Fruit fly (Drosophila melanogaster) whole organism, embryonic: ENCODE results near the gene CG7011.

ENCODE experiments used
- Blimp-1 ChIP-seq: fragments of 200-800 bp; sonication (Bioruptor generic); optimal IDR thresholded peaks from 3 replicates; lab custom pipeline; 2018; ENCODE audit warnings: missing biosample characterization, missing genetic modification characterization, mild to moderate bottlenecking, moderate library complexity, missing genetic modification reagents
- CG10209 ChIP-seq: fragments of 200-800 bp; sonication (Bioruptor generic); optimal IDR thresholded peaks from 3 replicates; lab custom pipeline; 2017; ENCODE audit warnings: missing biosample characterization, mild to moderate bottlenecking, missing genetic modification characterization, missing genetic modification reagents
- CG10267 ChIP-seq: fragments of 200-800 bp; sonication (Bioruptor generic); optimal IDR thresholded peaks from 2 replicates; lab custom pipeline; 2018; ENCODE audit warnings: missing biosample characterization, mild to moderate bottlenecking, missing genetic modification characterization, moderate library complexity
- CG10979 ChIP-seq: fragments of 200-800 bp; sonication (Bioruptor generic); optimal IDR thresholded peaks from 2 replicates; lab custom pipeline; 2018; ENCODE audit warnings: missing biosample characterization, mild to moderate bottlenecking, missing genetic modification characterization, moderate library complexity
- CG12391 ChIP-seq: fragments of 200-800 bp; sonication (Bioruptor generic); optimal IDR thresholded peaks from 3 replicates; lab custom pipeline; 2018; ENCODE audit warnings: missing biosample characterization, mild to moderate bottlenecking, missing genetic modification characterization, moderate library complexity
- CG14710 ChIP-seq: fragments of 200-800 bp; sonication (Bioruptor generic); optimal IDR thresholded peaks from 3 replicates; lab custom pipeline; 2019; ENCODE audit warnings: missing biosample characterization, mild to moderate bottlenecking, missing genetic modification characterization, moderate library complexity
- CG1529 ChIP-seq: fragments of 200-800 bp; sonication (Bioruptor generic); optimal IDR thresholded peaks from 3 replicates; lab custom pipeline; 2018; ENCODE audit warnings: missing biosample characterization, missing genetic modification characterization
- CG16815 ChIP-seq: fragments of 200-800 bp; sonication (Bioruptor generic); optimal IDR thresholded peaks from 3 replicates; lab custom pipeline; 2017; ENCODE audit warnings: missing biosample characterization, mild to moderate bottlenecking, missing genetic modification characterization
- CG16863 ChIP-seq: fragments of 200-800 bp; sonication (Bioruptor generic); optimal IDR thresholded peaks from 3 replicates; lab custom pipeline; 2016; ENCODE audit warnings: missing biosample characterization, missing genetic modification characterization
- CG17361 ChIP-seq: fragments of 200-800 bp; sonication (Bioruptor generic); IDR thresholded peaks from 3 replicates; pipeline ENCODE4 v1.3.6; 2022; ENCODE audit warnings: missing biosample characterization, missing genetic modification characterization
- CG17829 ChIP-seq: fragments of 200-800 bp; optimal IDR thresholded peaks from 2 replicates; lab custom pipeline; 2019; ENCODE audit warnings: missing biosample characterization, mild to moderate bottlenecking, missing genetic modification characterization, moderate library complexity
- CG18262 ChIP-seq: fragments of 200-800 bp; optimal IDR thresholded peaks from 3 replicates; lab custom pipeline; 2019; ENCODE audit warnings: missing biosample characterization, mild to moderate bottlenecking, missing genetic modification characterization, moderate library complexity
- CG2712 ChIP-seq: fragments of 200-800 bp; optimal IDR thresholded peaks from 3 replicates; lab custom pipeline; 2019; ENCODE audit warnings: missing biosample characterization, mild to moderate bottlenecking, missing genetic modification characterization, moderate library complexity
- CG30403 ChIP-seq: fragments of 200-800 bp; sonication (Bioruptor generic); optimal IDR thresholded peaks from 3 replicates; lab custom pipeline; 2016; ENCODE audit warnings: missing biosample characterization, missing genetic modification characterization
- CG30431 ChIP-seq: fragments of 200-800 bp; sonication (Bioruptor generic); optimal IDR thresholded peaks from 2 replicates; lab custom pipeline; 2017; ENCODE audit warnings: missing biosample characterization, missing genetic modification characterization
- CG33557 ChIP-seq: fragments of 200-800 bp; sonication (Bioruptor generic); optimal IDR thresholded peaks from 2 replicates; lab custom pipeline; 2019; ENCODE audit warnings: missing biosample characterization, mild to moderate bottlenecking, missing genetic modification characterization, moderate library complexity
- CG3847 ChIP-seq: fragments of 200-800 bp; sonication (Bioruptor generic); IDR thresholded peaks from 2 replicates; pipeline ENCODE4 v1.3.6; 2022; ENCODE audit warnings: missing biosample characterization, missing genetic modification characterization
- CG4424 ChIP-seq: fragments of 200-800 bp; sonication (Bioruptor generic); optimal IDR thresholded peaks from 3 replicates; lab custom pipeline; 2016; ENCODE audit warnings: missing biosample characterization, missing genetic modification characterization
- CG6689 ChIP-seq: fragments of 200-800 bp; sonication (Bioruptor generic); IDR thresholded peaks from 2 replicates; pipeline ENCODE4 v1.3.6; 2022; ENCODE audit warnings: missing biosample characterization, missing genetic modification characterization
- CG7556 ChIP-seq: fragments of 200-800 bp; sonication (Bioruptor generic); optimal IDR thresholded peaks from 2 replicates; lab custom pipeline; 2017; ENCODE audit warnings: missing biosample characterization, mild to moderate bottlenecking, missing genetic modification characterization
- CG7839 ChIP-seq: fragments of 200-800 bp; sonication (Bioruptor generic); optimal IDR thresholded peaks from 3 replicates; lab custom pipeline; 2018; ENCODE audit warnings: missing biosample characterization, mild to moderate bottlenecking, missing genetic modification characterization, moderate library complexity
- CG9727 ChIP-seq: fragments of 200-800 bp; sonication (Bioruptor generic); optimal IDR thresholded peaks from 3 replicates; lab custom pipeline; 2017; ENCODE audit warnings: missing biosample characterization, mild to moderate bottlenecking, missing genetic modification characterization
- Chrac-16 ChIP-seq: fragments of 200-800 bp; sonication (Bioruptor generic); optimal IDR thresholded peaks from 3 replicates; lab custom pipeline; 2016; ENCODE audit warnings: missing biosample characterization, missing genetic modification characterization
- CoRest ChIP-seq: fragments of 200-800 bp; sonication (Bioruptor generic); optimal IDR thresholded peaks from 3 replicates; lab custom pipeline; 2018; ENCODE audit warnings: missing biosample characterization, mild to moderate bottlenecking, missing genetic modification characterization, moderate library complexity
- Rfx ChIP-seq: fragments of 200-800 bp; sonication (Bioruptor generic); IDR thresholded peaks from 2 replicates; pipeline ENCODE4 v1.3.6; 2022; ENCODE audit warnings: missing biosample characterization, missing genetic modification characterization
- Sox100B ChIP-seq: fragments of 200-800 bp; sonication (Bioruptor generic); optimal IDR thresholded peaks from 3 replicates; lab custom pipeline; 2018; ENCODE audit warnings: missing biosample characterization, mild to moderate bottlenecking, missing genetic modification characterization
- Sox102F ChIP-seq: fragments of 200-800 bp; sonication (Bioruptor generic); optimal IDR thresholded peaks from 2 replicates; lab custom pipeline; 2018; ENCODE audit warnings: missing biosample characterization, mild to moderate bottlenecking, missing genetic modification characterization, moderate library complexity
- Sry-β ChIP-seq: fragments of 200-800 bp; sonication (Bioruptor generic); optimal IDR thresholded peaks from 2 replicates; lab custom pipeline; 2018; ENCODE audit warnings: missing biosample characterization, mild to moderate bottlenecking, missing genetic modification characterization, moderate library complexity
- Ssrp ChIP-seq: fragments of 200-800 bp; sonication (Bioruptor generic); optimal IDR thresholded peaks from 2 replicates; lab custom pipeline; 2018; ENCODE audit warnings: missing biosample characterization, mild to moderate bottlenecking, missing genetic modification characterization, moderate library complexity
- abd-A ChIP-seq: fragments of 200-800 bp; sonication (Bioruptor generic); optimal IDR thresholded peaks from 3 replicates; lab custom pipeline; 2019; ENCODE audit warnings: missing biosample characterization, mild to moderate bottlenecking, missing genetic modification characterization, moderate library complexity
- ap ChIP-seq: fragments of 200-800 bp; sonication (Bioruptor generic); IDR thresholded peaks from 2 replicates; pipeline ENCODE4 v1.3.6; 2022; ENCODE audit warnings: missing biosample characterization, missing genetic modification characterization
- az2 ChIP-seq: fragments of 200-800 bp; sonication (Bioruptor generic); optimal IDR thresholded peaks from 3 replicates; lab custom pipeline; 2016; ENCODE audit warnings: missing biosample characterization, missing genetic modification characterization
- chn ChIP-seq: fragments of 200-800 bp; sonication (Bioruptor generic); optimal IDR thresholded peaks from 2 replicates; lab custom pipeline; 2016; ENCODE audit warnings: missing biosample characterization, missing genetic modification characterization
- ci ChIP-seq: fragments of 200-800 bp; sonication (Bioruptor generic); IDR thresholded peaks from 3 replicates; pipeline ENCODE4 v1.3.6; 2022; ENCODE audit warnings: missing biosample characterization, missing genetic modification characterization
- corto ChIP-seq: fragments of 200-800 bp; sonication (Bioruptor generic); optimal IDR thresholded peaks from 2 replicates; lab custom pipeline; 2016; ENCODE audit warnings: missing biosample characterization, mild to moderate bottlenecking, missing genetic modification characterization, moderate library complexity
- crol ChIP-seq: fragments of 200-800 bp; sonication (Bioruptor generic); IDR thresholded peaks from 2 replicates; pipeline ENCODE4 v1.3.6; 2022; ENCODE audit warnings: missing biosample characterization, missing genetic modification characterization
- crp ChIP-seq, 2 experiments: fragments of 200-800 bp; sonication (Bioruptor generic); optimal IDR thresholded peaks; 2 replicates in 1 of 2; 3 replicates in 1 of 2; lab custom pipeline; 2017; ENCODE audit warnings: missing biosample characterization in 2 of 2, missing genetic modification characterization in 2 of 2, mild to moderate bottlenecking in 1 of 2, moderate library complexity in 1 of 2
- dmrt11E ChIP-seq: fragments of 200-800 bp; sonication (Bioruptor generic); optimal IDR thresholded peaks from 3 replicates; lab custom pipeline; 2018; ENCODE audit warnings: missing biosample characterization, mild to moderate bottlenecking, missing genetic modification characterization, moderate library complexity
- fd64A ChIP-seq: fragments of 200-800 bp; sonication (Bioruptor generic); optimal IDR thresholded peaks from 3 replicates; lab custom pipeline; 2018; ENCODE audit warnings: missing biosample characterization, mild to moderate bottlenecking, missing genetic modification characterization
- gem ChIP-seq: fragments of 200-800 bp; sonication (Bioruptor generic); optimal IDR thresholded peaks from 2 replicates; lab custom pipeline; 2019; ENCODE audit warnings: missing biosample characterization, mild to moderate bottlenecking, missing genetic modification characterization, moderate library complexity
- lola ChIP-seq, 3 experiments: fragments of >200 bp in 2 of 3; fragments of 200-800 bp in 1 of 3; sonication (Bioruptor generic) in 1 of 3; optimal IDR thresholded peaks; 2 replicates each; lab custom pipeline; 2017 to 2019; ENCODE audit warnings: missing biosample characterization in 3 of 3, missing genetic modification characterization in 3 of 3, mild to moderate bottlenecking in 1 of 3, moderate library complexity in 1 of 3
- maf-S ChIP-seq: fragments of 200-800 bp; sonication (Bioruptor generic); optimal IDR thresholded peaks from 2 replicates; lab custom pipeline; 2016; ENCODE audit warnings: missing biosample characterization, missing genetic modification characterization
- nmo ChIP-seq: fragments of 200-800 bp; sonication (Bioruptor generic); optimal IDR thresholded peaks from 2 replicates; lab custom pipeline; 2018; ENCODE audit warnings: missing biosample characterization, mild to moderate bottlenecking, missing genetic modification characterization, moderate library complexity
- phol ChIP-seq: fragments of 200-800 bp; sonication (Bioruptor generic); optimal IDR thresholded peaks from 3 replicates; lab custom pipeline; 2018; ENCODE audit warnings: missing biosample characterization, mild to moderate bottlenecking, missing genetic modification characterization, moderate library complexity
- repo ChIP-seq: fragments of 200-800 bp; sonication (Bioruptor generic); optimal IDR thresholded peaks from 2 replicates; lab custom pipeline; 2016; ENCODE audit warnings: missing biosample characterization, missing genetic modification characterization
- row ChIP-seq: fragments of 200-800 bp; sonication (Bioruptor generic); IDR thresholded peaks from 3 replicates; pipeline ENCODE4 v1.3.6; 2022; ENCODE audit warnings: missing biosample characterization, missing genetic modification characterization
- sens ChIP-seq: fragments of 200-800 bp; sonication (Bioruptor generic); peaks from one replicate; lab custom pipeline; 2016; ENCODE audit warnings: missing biosample characterization, missing genetic modification characterization
- tio ChIP-seq: fragments of 200-800 bp; sonication (Bioruptor generic); optimal IDR thresholded peaks from 2 replicates; lab custom pipeline; 2017; ENCODE audit warnings: missing biosample characterization, missing genetic modification characterization, inconsistent platforms
- twi ChIP-seq: fragments of 200-800 bp; optimal IDR thresholded peaks from 2 replicates; lab custom pipeline; 2019; ENCODE audit warnings: missing biosample characterization, mild to moderate bottlenecking, missing genetic modification characterization, moderate library complexity
- usp ChIP-seq: fragments of >200 bp; optimal IDR thresholded peaks from 2 replicates; lab custom pipeline; 2017; ENCODE audit warnings: missing biosample characterization, missing genetic modification characterization

Gene CG7011

DNA sequence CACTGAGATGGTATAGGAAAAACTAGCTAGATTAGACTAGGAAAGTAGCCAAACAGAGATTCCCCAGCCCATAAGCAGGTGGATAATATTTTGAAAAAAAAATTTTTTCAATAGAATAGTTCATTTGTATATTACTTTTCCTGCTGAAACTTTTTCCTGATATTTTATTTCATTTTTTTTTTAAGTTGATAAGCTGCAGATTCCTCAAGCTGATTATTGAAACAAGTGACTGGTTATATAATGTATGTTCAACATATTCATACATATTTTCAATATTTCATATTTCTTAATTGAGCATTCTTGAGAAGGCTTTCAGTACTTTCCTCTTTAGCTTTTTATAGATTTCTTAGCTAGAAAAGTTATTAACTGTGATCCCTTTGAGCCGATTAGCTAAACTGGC, 39.7 kb upstream of the CG7011 start:
- peak; percentile 61 for TF ChIP-seq CG2712 (tag; lab: Kevin White, UChicago)
- TF ChIP-seq corto (GFP tag; lab: Kevin White, UChicago), result no peak
- TF ChIP-seq chn (GFP tag; lab: Kevin White, UChicago), result no peak
- peak; percentile 48 for TF ChIP-seq row (GFP tag; lab: Robert Waterston, UW)
- TF ChIP-seq Sry-β (GFP tag; lab: Kevin White, UChicago), result peak; percentile 88
- 0 out of 2 replicates have a peak, but pooled peaks have one; percentile 2 for TF ChIP-seq crol (GFP tag; lab: Robert Waterston, UW)
- TF ChIP-seq sens (GFP tag; lab: Kevin White, UChicago), result peak; percentile 80
- no peak for TF ChIP-seq crp (GFP tag; optimal IDR thresholded peaks at IDR 0.05; lab: Kevin White, UChicago)
- TF ChIP-seq Chrac-16 (GFP tag; lab: Kevin White, UChicago), result no peak
- TF ChIP-seq tio, result peak; percentile 31
- peak; percentile 16 for TF ChIP-seq CG7556 (GFP tag; lab: Kevin White, UChicago)
- peak; percentile 59 for TF ChIP-seq dmrt11E (tag; lab: Kevin White, UChicago)
- peak; percentile 65; the same call in 2 of the 3 replicates for TF ChIP-seq CG17361 (GFP tag; lab: Robert Waterston, UW)
- peak; percentile 17 for TF ChIP-seq CG33557 (GFP tag; lab: Kevin White, UChicago)
- TF ChIP-seq twi, result no peak
- peak; percentile 7 for TF ChIP-seq Blimp-1
- peak; percentile 11 for TF ChIP-seq CG1529 (GFP tag; lab: Kevin White, UChicago)
- 0 out of 2 replicates have a peak, but pooled peaks have one; percentile 4 for TF ChIP-seq CG6689 (GFP tag; lab: Robert Waterston, UW)
- TF ChIP-seq nmo, result peak; percentile 25
- TF ChIP-seq CG4424 (GFP tag; lab: Kevin White, UChicago), result peak; percentile 4
- peak; percentile 13 for TF ChIP-seq CoRest (tag; lab: Kevin White, UChicago)
- peak; percentile 8 for TF ChIP-seq CG7839 (tag; lab: Kevin White, UChicago)
- TF ChIP-seq CG10979 (tag; lab: Kevin White, UChicago), result peak; percentile 35
- no peak for TF ChIP-seq ci
- TF ChIP-seq ap, result no peak
- peak; percentile 5 for TF ChIP-seq Ssrp (tag; lab: Kevin White, UChicago)
- peak; percentile 45 for TF ChIP-seq CG14710
- TF ChIP-seq phol (tag; lab: Kevin White, UChicago), result peak; percentile 41
- TF ChIP-seq CG16863 (GFP tag; lab: Kevin White, UChicago), result no peak
- no peak for TF ChIP-seq repo
- TF ChIP-seq usp (GFP tag; lab: Kevin White, UChicago), result no peak
- TF ChIP-seq CG12391 (tag; lab: Kevin White, UChicago), result peak; percentile 55
- no peak for TF ChIP-seq CG3847 (GFP tag; lab: Robert Waterston, UW)
- TF ChIP-seq Rfx (GFP tag; lab: Robert Waterston, UW), result no peak
- TF ChIP-seq az2 (GFP tag; lab: Kevin White, UChicago), result peak; percentile 13
- peak; percentile 47 for TF ChIP-seq gem (tag; lab: Kevin White, UChicago)
- TF ChIP-seq CG16815 (GFP tag; lab: Kevin White, UChicago), result peak; percentile 15
- TF ChIP-seq CG10267 (tag; lab: Kevin White, UChicago), result peak; percentile 27
- peak in 1 of 3 experiments; percentile 68 for TF ChIP-seq lola (GFP tag; optimal IDR thresholded peaks at IDR 0.05; lab: Kevin White, UChicago)
- no peak for TF ChIP-seq maf-S
- no peak for TF ChIP-seq abd-A (tag; lab: Kevin White, UChicago)
- no peak for TF ChIP-seq CG30431 (GFP tag; lab: Kevin White, UChicago)
- TF ChIP-seq Sox102F (GFP tag; lab: Kevin White, UChicago), result peak; percentile 24
- TF ChIP-seq Sox100B (GFP tag; lab: Kevin White, UChicago), result peak; percentile 16
- TF ChIP-seq fd64A (GFP tag; lab: Kevin White, UChicago), result no peak
- TF ChIP-seq CG10209 (GFP tag; lab: Kevin White, UChicago), result peak; percentile 14
- TF ChIP-seq CG18262, result peak; percentile 60
- peak; percentile 21 for TF ChIP-seq CG30403
- peak; percentile 1 for TF ChIP-seq CG17829 (tag; lab: Kevin White, UChicago)
- peak; percentile 32 for TF ChIP-seq CG9727 (GFP tag; lab: Kevin White, UChicago)
